Fruit fly (Drosophila melanogaster) whole organism, embryonic: ENCODE results near the gene ohgt.

ENCODE experiments used
- B-H2 ChIP-seq: fragments of 200-800 bp; sonication (Bioruptor generic); optimal IDR thresholded peaks from 2 replicates; lab custom pipeline; 2018; ENCODE audit warnings: missing biosample characterization, mild to moderate bottlenecking, missing genetic modification characterization
- Bteb2 ChIP-seq: fragments of 200-800 bp; sonication (Bioruptor generic); optimal IDR thresholded peaks from 2 replicates; lab custom pipeline; 2016; ENCODE audit warnings: missing biosample characterization, missing genetic modification characterization
- CG10654 ChIP-seq: fragments of 200-800 bp; sonication (Bioruptor generic); optimal IDR thresholded peaks from 2 replicates; lab custom pipeline; 2016; ENCODE audit warnings: missing biosample characterization, missing genetic modification characterization
- CG11695 ChIP-seq: fragments of 200-800 bp; sonication (Bioruptor generic); IDR thresholded peaks from 3 replicates; pipeline ENCODE4 v1.3.6; 2022; ENCODE audit warnings: missing biosample characterization, missing genetic modification characterization
- CG12942 ChIP-seq: fragments of 200-800 bp; sonication (Bioruptor generic); optimal IDR thresholded peaks from 3 replicates; lab custom pipeline; 2016; ENCODE audit warnings: missing biosample characterization, missing genetic modification characterization
- CG13424 ChIP-seq: fragments of 200-800 bp; sonication (Bioruptor generic); optimal IDR thresholded peaks from 2 replicates; lab custom pipeline; 2019; ENCODE audit warnings: missing biosample characterization, mild to moderate bottlenecking, missing genetic modification characterization, moderate library complexity
- CG14050 ChIP-seq: fragments of 200-800 bp; sonication (Bioruptor generic); IDR thresholded peaks from 3 replicates; pipeline ENCODE4 v1.3.6; 2022; ENCODE audit warnings: missing biosample characterization, missing genetic modification characterization
- CG14667 ChIP-seq: fragments of 200-800 bp; sonication (Bioruptor generic); IDR thresholded peaks from 2 replicates; pipeline ENCODE4 v1.3.6; 2022; ENCODE audit warnings: missing biosample characterization, missing genetic modification characterization
- CG14965 ChIP-seq: fragments of 200-800 bp; sonication (Bioruptor generic); optimal IDR thresholded peaks from 2 replicates; lab custom pipeline; 2016; ENCODE audit warnings: missing biosample characterization, missing genetic modification characterization, borderline replicate concordance
- CG15011 ChIP-seq: fragments of 200-800 bp; sonication (Bioruptor generic); optimal IDR thresholded peaks from 3 replicates; lab custom pipeline; 2018; ENCODE audit warnings: missing biosample characterization, mild to moderate bottlenecking, missing genetic modification characterization
- CG15601 ChIP-seq: fragments of 200-800 bp; sonication (Bioruptor generic); optimal IDR thresholded peaks from 3 replicates; lab custom pipeline; 2019; ENCODE audit warnings: missing biosample characterization, mild to moderate bottlenecking, missing genetic modification characterization, moderate library complexity
- CG16863 ChIP-seq: fragments of 200-800 bp; sonication (Bioruptor generic); optimal IDR thresholded peaks from 3 replicates; lab custom pipeline; 2016; ENCODE audit warnings: missing biosample characterization, missing genetic modification characterization
- CG17612 ChIP-seq: fragments of 200-800 bp; sonication (Bioruptor generic); IDR thresholded peaks from 2 replicates; pipeline ENCODE4 v1.3.6; 2022; ENCODE audit warnings: missing biosample characterization, missing genetic modification characterization
- CG1792 ChIP-seq: fragments of 200-800 bp; sonication (Bioruptor generic); optimal IDR thresholded peaks from 2 replicates; lab custom pipeline; 2016; ENCODE audit warnings: missing biosample characterization, missing genetic modification characterization
- CG18599 ChIP-seq: fragments of 200-800 bp; sonication (Bioruptor generic); optimal IDR thresholded peaks from 3 replicates; lab custom pipeline; 2017; ENCODE audit warnings: missing biosample characterization, missing genetic modification characterization, mild to moderate bottlenecking, moderate library complexity, missing genetic modification reagents
- CG2889 ChIP-seq: fragments of 200-800 bp; sonication (Bioruptor generic); IDR thresholded peaks from 3 replicates; pipeline ENCODE4 v1.3.6; 2022; ENCODE audit warnings: missing biosample characterization, missing genetic modification characterization
- CG4282 ChIP-seq: fragments of 200-800 bp; sonication (Bioruptor generic); optimal IDR thresholded peaks from 2 replicates; lab custom pipeline; 2016; ENCODE audit warnings: missing biosample characterization, missing genetic modification characterization
- CG4730 ChIP-seq: fragments of 200-800 bp; sonication (Bioruptor generic); IDR thresholded peaks from 2 replicates; pipeline ENCODE4 v1.3.6; 2022; ENCODE audit warnings: missing biosample characterization, missing genetic modification characterization
- CG5245 ChIP-seq: fragments of 200-800 bp; sonication (Bioruptor generic); optimal IDR thresholded peaks from 3 replicates; lab custom pipeline; 2016; ENCODE audit warnings: missing biosample characterization, missing genetic modification characterization
- CG7839 ChIP-seq: fragments of 200-800 bp; sonication (Bioruptor generic); optimal IDR thresholded peaks from 3 replicates; lab custom pipeline; 2018; ENCODE audit warnings: missing biosample characterization, mild to moderate bottlenecking, missing genetic modification characterization, moderate library complexity
- Dad ChIP-seq: fragments of 200-800 bp; sonication (Bioruptor generic); optimal IDR thresholded peaks from 3 replicates; lab custom pipeline; 2016; ENCODE audit warnings: missing biosample characterization, missing genetic modification characterization
- Dbx ChIP-seq: fragments of 200-800 bp; sonication (Bioruptor generic); IDR thresholded peaks from 3 replicates; pipeline ENCODE4 v1.3.6; 2022; ENCODE audit warnings: missing biosample characterization, missing genetic modification characterization
- Deaf1 ChIP-seq: fragments of 200-800 bp; optimal IDR thresholded peaks from 3 replicates; lab custom pipeline; 2019; ENCODE audit warnings: missing biosample characterization, mild to moderate bottlenecking, missing genetic modification characterization, moderate library complexity
- Dek ChIP-seq: fragments of 200-800 bp; sonication (Bioruptor generic); optimal IDR thresholded peaks from 3 replicates; lab custom pipeline; 2019; ENCODE audit warnings: missing biosample characterization, mild to moderate bottlenecking, missing genetic modification characterization, moderate library complexity
- Dip3 ChIP-seq: fragments of 200-800 bp; sonication (Bioruptor generic); optimal IDR thresholded peaks from 3 replicates; lab custom pipeline; 2016; ENCODE audit warnings: missing biosample characterization, missing genetic modification characterization
- Doc2 ChIP-seq: fragments of 200-800 bp; sonication (Bioruptor generic); IDR thresholded peaks from 2 replicates; pipeline ENCODE4 v1.3.6; 2022; ENCODE audit warnings: missing biosample characterization, missing genetic modification characterization
- Fer2 ChIP-seq: fragments of 200-800 bp; sonication (Bioruptor generic); optimal IDR thresholded peaks from 2 replicates; lab custom pipeline; 2018; ENCODE audit warnings: missing biosample characterization, mild to moderate bottlenecking, missing genetic modification characterization, moderate library complexity
- HLH4C ChIP-seq: fragments of 200-800 bp; sonication (Bioruptor generic); IDR thresholded peaks from 3 replicates; pipeline ENCODE4 v1.3.6; 2022; ENCODE audit warnings: missing biosample characterization, missing genetic modification characterization; ENCODE audit not compliant: partially characterized antibody
- HLHmδ ChIP-seq: fragments of 200-800 bp; sonication (Bioruptor generic); optimal IDR thresholded peaks from 2 replicates; lab custom pipeline; 2018; ENCODE audit warnings: missing biosample characterization, mild to moderate bottlenecking, missing genetic modification characterization, moderate library complexity
- HmgZ ChIP-seq: fragments of 200-800 bp; sonication (Bioruptor generic); optimal IDR thresholded peaks from 2 replicates; lab custom pipeline; 2018; ENCODE audit warnings: missing biosample characterization, mild to moderate bottlenecking, missing genetic modification characterization
- Hsf ChIP-seq: fragments of 200-800 bp; sonication (Bioruptor generic); optimal IDR thresholded peaks from 3 replicates; lab custom pipeline; 2016; ENCODE audit warnings: missing biosample characterization, missing genetic modification characterization
- Jarid2 ChIP-seq: fragments of 200-800 bp; sonication (Bioruptor generic); optimal IDR thresholded peaks from 3 replicates; lab custom pipeline; 2017; ENCODE audit warnings: mild to moderate bottlenecking, missing biosample characterization, missing genetic modification reagents, missing genetic modification characterization
- Lhr ChIP-seq: fragments of 200-800 bp; sonication (Bioruptor generic); optimal IDR thresholded peaks from 3 replicates; lab custom pipeline; 2017; ENCODE audit warnings: mild to moderate bottlenecking, missing biosample characterization, missing genetic modification reagents, missing genetic modification characterization
- Nf-YB ChIP-seq: fragments of 200-800 bp; sonication (Bioruptor generic); optimal IDR thresholded peaks from 3 replicates; lab custom pipeline; 2019; ENCODE audit warnings: missing biosample characterization, mild to moderate bottlenecking, missing genetic modification characterization, moderate library complexity
- al ChIP-seq: fragments of 200-800 bp; sonication (Bioruptor generic); IDR thresholded peaks from 2 replicates; pipeline ENCODE4 v1.3.6; 2022; ENCODE audit warnings: missing biosample characterization, missing genetic modification characterization
- ato ChIP-seq: fragments of 200-800 bp; sonication (Bioruptor generic); IDR thresholded peaks from 2 replicates; pipeline ENCODE4 v1.3.6; 2022; ENCODE audit warnings: missing biosample characterization, missing genetic modification characterization; ENCODE audit not compliant: partially characterized antibody
- chm ChIP-seq: fragments of 200-800 bp; sonication (Bioruptor generic); IDR thresholded peaks from 2 replicates; pipeline ENCODE4 v1.3.6; 2022; ENCODE audit warnings: missing biosample characterization, missing genetic modification characterization
- emc ChIP-seq: fragments of 200-800 bp; sonication (Bioruptor generic); optimal IDR thresholded peaks from 2 replicates; lab custom pipeline; 2016; ENCODE audit warnings: missing biosample characterization, missing genetic modification characterization
- ftz-f1 ChIP-seq: fragments of 200-800 bp; sonication (Bioruptor generic); optimal IDR thresholded peaks from 2 replicates; lab custom pipeline; 2016; ENCODE audit warnings: missing biosample characterization, missing genetic modification characterization
- grau ChIP-seq: fragments of 200-800 bp; optimal IDR thresholded peaks from 3 replicates; lab custom pipeline; 2019; ENCODE audit warnings: missing biosample characterization, mild to moderate bottlenecking, missing genetic modification characterization, moderate library complexity
- gt ChIP-seq: fragments of 200-800 bp; sonication (Bioruptor generic); IDR thresholded peaks from 2 replicates; pipeline ENCODE4 v1.3.6; 2022; ENCODE audit warnings: missing biosample characterization, missing genetic modification characterization
- her ChIP-seq: fragments of 200-800 bp; sonication (Bioruptor generic); optimal IDR thresholded peaks from 2 replicates; lab custom pipeline; 2016; ENCODE audit warnings: missing biosample characterization, missing genetic modification characterization
- lab ChIP-seq: fragments of 200-800 bp; sonication (Bioruptor generic); optimal IDR thresholded peaks from 3 replicates; lab custom pipeline; 2017; ENCODE audit warnings: missing biosample characterization, missing genetic modification characterization, mild to moderate bottlenecking, moderate library complexity, missing genetic modification reagents
- mam ChIP-seq: fragments of 200-800 bp; sonication (Bioruptor generic); optimal IDR thresholded peaks from 3 replicates; lab custom pipeline; 2016; ENCODE audit warnings: missing biosample characterization, missing genetic modification characterization
- nom ChIP-seq: fragments of 200-800 bp; sonication (Bioruptor generic); optimal IDR thresholded peaks from 2 replicates; lab custom pipeline; 2017; ENCODE audit warnings: missing biosample characterization, missing genetic modification characterization, mild to moderate bottlenecking, moderate library complexity, missing genetic modification reagents
- org-1 ChIP-seq: fragments of 200-800 bp; sonication (Bioruptor generic); optimal IDR thresholded peaks from 2 replicates; lab custom pipeline; 2017; ENCODE audit warnings: missing biosample characterization, missing genetic modification characterization
- pita ChIP-seq: fragments of 200-800 bp; sonication (Bioruptor generic); optimal IDR thresholded peaks from 2 replicates; lab custom pipeline; 2017; ENCODE audit warnings: missing biosample characterization, mild to moderate bottlenecking, missing genetic modification characterization
- ssp ChIP-seq: fragments of 200-800 bp; sonication (Bioruptor generic); IDR thresholded peaks from 2 replicates; pipeline ENCODE4 v1.3.6; 2022; ENCODE audit warnings: missing biosample characterization, missing genetic modification characterization
- stwl ChIP-seq: fragments of 200-800 bp; sonication (Bioruptor generic); optimal IDR thresholded peaks from 3 replicates; lab custom pipeline; 2018; ENCODE audit warnings: missing biosample characterization, mild to moderate bottlenecking, missing genetic modification characterization, moderate library complexity
- trem ChIP-seq: fragments of 200-800 bp; optimal IDR thresholded peaks from 3 replicates; lab custom pipeline; 2019; ENCODE audit warnings: missing biosample characterization, mild to moderate bottlenecking, missing genetic modification characterization, moderate library complexity
- wor ChIP-seq: fragments of 200-800 bp; sonication (Bioruptor generic); IDR thresholded peaks from 2 replicates; pipeline ENCODE4 v1.3.6; 2022; ENCODE audit warnings: missing biosample characterization, missing genetic modification characterization
- z ChIP-seq: fragments of 200-800 bp; sonication (Bioruptor generic); IDR thresholded peaks from 3 replicates; pipeline ENCODE4 v1.3.6; 2022; ENCODE audit warnings: missing biosample characterization, missing genetic modification characterization

The ohgt gene

DNA sequence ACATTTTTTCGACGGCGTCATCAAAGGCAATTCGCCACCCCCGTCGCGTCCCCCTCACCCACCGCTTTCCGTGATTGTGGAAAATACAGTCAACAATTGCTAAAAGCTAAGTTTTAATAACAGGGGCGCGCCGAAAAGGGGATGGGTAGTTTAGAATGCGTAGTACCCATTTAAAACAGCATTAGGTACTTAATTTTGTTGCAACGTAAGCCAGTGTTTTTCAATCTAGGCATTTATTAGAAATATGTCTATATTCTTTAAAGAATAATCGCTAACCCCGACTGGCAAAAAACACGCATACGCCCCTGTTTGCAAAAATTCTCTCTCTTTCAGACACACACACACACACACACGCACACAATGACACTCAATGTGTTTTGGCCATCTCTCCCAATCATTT is 35.9 kb downstream of the ohgt start (continued):
- TF ChIP-seq al (GFP tag; lab: Robert Waterston, UW) (peak; percentile 80), Doc2 (GFP tag; lab: Robert Waterston, UW) (no peak), Bteb2 (GFP tag; lab: Kevin White, UChicago) (peak; percentile 26), nom (GFP tag; lab: Kevin White, UChicago) (no peak), CG4730 (GFP tag; lab: Robert Waterston, UW) (no peak), Fer2 (tag; lab: Kevin White, UChicago) (no peak), Jarid2 (no peak), HLHmδ (no peak), CG14667 (GFP tag; lab: Robert Waterston, UW) (0 out of 2 replicates have a peak, but pooled peaks have one; percentile 14), stwl (tag; lab: Kevin White, UChicago) (no peak), org-1 (GFP tag; lab: Kevin White, UChicago) (peak; percentile 39), wor (GFP tag; lab: Robert Waterston, UW) (no peak), CG14965 (GFP tag; lab: Kevin White, UChicago) (no peak), CG15601 (tag; lab: Kevin White, UChicago) (no peak), Hsf (GFP tag; lab: Kevin White, UChicago) (peak; percentile 33), CG4282 (GFP tag; lab: Kevin White, UChicago) (no peak), CG15011 (GFP tag; lab: Kevin White, UChicago) (peak; percentile 22), CG12942 (GFP tag; lab: Kevin White, UChicago) (no peak), mam (GFP tag; lab: Kevin White, UChicago) (peak; percentile 70), ssp (GFP tag; lab: Robert Waterston, UW) (no peak), HLH4C (no peak), Dek (peak; percentile 34), grau (tag; lab: Kevin White, UChicago) (peak; percentile 66), gt (no peak), z (GFP tag; lab: Robert Waterston, UW) (no peak), CG2889 (GFP tag; lab: Robert Waterston, UW) (no peak), CG10654 (GFP tag; lab: Kevin White, UChicago) (no peak), Dad (GFP tag; lab: Kevin White, UChicago) (no peak), CG14050 (GFP tag; lab: Robert Waterston, UW) (no peak), CG16863 (GFP tag; lab: Kevin White, UChicago) (no peak), trem (tag; lab: Kevin White, UChicago) (no peak), HmgZ (peak; percentile 10), CG13424 (tag; lab: Kevin White, UChicago) (peak; percentile 14), her (GFP tag; lab: Kevin White, UChicago) (peak; percentile 7), Dbx (GFP tag; lab: Robert Waterston, UW) (peak; percentile 81), Deaf1 (tag; lab: Kevin White, UChicago) (no peak), chm (no peak), CG1792 (GFP tag; lab: Kevin White, UChicago) (no peak), CG18599 (peak; percentile 86), CG7839 (tag; lab: Kevin White, UChicago) (peak; percentile 61), CG5245 (GFP tag; lab: Kevin White, UChicago) (no peak), emc (GFP tag; lab: Kevin White, UChicago) (no peak), ato (GFP tag; lab: Robert Waterston, UW) (no peak), ftz-f1 (GFP tag; lab: Kevin White, UChicago) (no peak), pita (GFP tag; lab: Kevin White, UChicago) (no peak), CG17612 (0 out of 2 replicates have a peak, but pooled peaks have one; percentile 26), Nf-YB (no peak), Lhr (GFP tag; lab: Kevin White, UChicago) (no peak), CG11695 (GFP tag; lab: Robert Waterston, UW) (no peak), Dip3 (GFP tag; lab: Kevin White, UChicago) (peak; percentile 71), lab (GFP tag; lab: Kevin White, UChicago) (peak; percentile 82), B-H2 (GFP tag; lab: Kevin White, UChicago) (no peak)
